Fruit fly (Drosophila melanogaster) Kc167 (cell line): ENCODE data around the gene CG4009.

Source experiments
- Myc ChIP-seq: fragments of >200 bp; optimal IDR thresholded peaks from 2 replicates; lab custom pipeline; 2017; ENCODE audit warnings: missing external identifiers
- Sin3A ChIP-seq: fragments of >200 bp; optimal IDR thresholded peaks from 2 replicates; lab custom pipeline; 2018; ENCODE audit warnings: missing external identifiers
- h ChIP-seq: fragments of >200 bp; optimal IDR thresholded peaks from 3 replicates; lab custom pipeline; 2018; ENCODE audit warnings: missing external identifiers
- insv ChIP-seq: fragments of >200 bp; optimal IDR thresholded peaks from 3 replicates; lab custom pipeline; 2018; ENCODE audit warnings: missing external identifiers
- psq ChIP-seq: fragments of >200 bp; optimal IDR thresholded peaks from 2 replicates; lab custom pipeline; 2017; ENCODE audit warnings: missing external identifiers
- ttk ChIP-seq: sonication (Bioruptor generic); optimal IDR thresholded peaks from 2 replicates; lab custom pipeline; 2017; ENCODE audit warnings: missing external identifiers

The CG4009 gene

DNA sequence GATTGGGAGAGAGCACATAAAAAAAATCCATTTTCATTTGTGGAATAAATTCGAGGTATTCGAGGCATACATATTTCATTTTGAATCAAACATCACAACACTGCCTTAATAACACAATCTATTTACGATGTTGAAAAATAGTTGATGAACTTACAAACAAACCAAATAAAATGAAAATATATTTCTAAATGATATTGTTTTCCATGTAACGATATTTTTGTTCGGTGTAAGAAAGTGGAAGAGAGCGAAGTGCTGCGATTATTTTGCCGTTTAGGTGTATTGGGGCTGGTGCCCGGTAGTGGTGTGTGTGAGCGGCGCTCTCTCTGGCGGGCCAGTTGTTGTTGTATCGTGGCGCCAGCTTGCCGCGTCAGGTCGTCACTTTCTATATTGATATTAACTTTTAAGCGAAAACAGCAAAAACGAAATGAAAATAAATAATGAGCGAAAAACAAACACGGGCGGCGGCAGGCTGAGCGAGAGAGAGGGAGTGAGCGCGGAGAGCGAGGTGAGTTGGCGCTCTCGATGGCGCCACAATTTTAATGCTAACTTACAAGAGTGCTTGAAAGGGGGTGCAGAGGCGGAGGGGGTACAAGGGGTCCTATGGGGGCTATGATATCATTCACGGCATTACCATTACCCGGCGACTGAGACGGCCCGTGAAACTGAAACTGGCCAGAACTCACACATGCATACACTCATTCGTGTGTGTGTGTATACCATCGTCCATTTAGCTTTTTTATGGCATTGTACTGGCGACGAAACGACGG lies 29.4 kb upstream of the CG4009 start:
- no peak for TF ChIP-seq Sin3A (lab: Kevin White, UChicago)
- TF ChIP-seq psq (lab: Kevin White, UChicago) = no peak
- no peak for TF ChIP-seq insv
- TF ChIP-seq h (lab: Kevin White, UChicago) = no peak
- TF ChIP-seq ttk = no peak
- no peak for TF ChIP-seq Myc (lab: Kevin White, UChicago)

- TF ChIP-seq Myc (lab: Kevin White, UChicago) (no peak), Sin3A (lab: Kevin White, UChicago) (no peak), ttk (no peak), psq (lab: Kevin White, UChicago) (no peak), insv (no peak), h (lab: Kevin White, UChicago) (no peak)
These were observed 27.9 kb upstream of the CG4009 start for dm6 chr3R:17063763-17064162.

DNA sequence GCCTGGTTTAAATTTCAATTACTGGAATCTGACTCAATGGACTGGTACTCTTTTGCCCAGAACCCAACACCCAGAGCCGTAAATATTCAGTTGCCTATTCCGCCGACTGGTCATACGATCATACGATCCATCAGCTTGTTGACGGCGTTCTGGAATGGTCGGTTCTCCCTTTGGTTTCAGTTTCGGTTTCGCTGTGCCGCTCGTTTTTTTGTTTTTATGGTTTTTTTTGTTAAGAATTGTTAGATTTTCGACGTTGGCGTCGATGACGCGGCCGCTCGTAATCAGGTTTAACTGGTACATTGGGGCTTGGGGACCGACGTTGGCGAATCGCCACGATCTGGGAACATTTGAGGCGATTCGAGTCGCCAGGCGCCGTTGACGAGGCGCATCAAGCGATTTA lies 26.9 kb upstream of the CG4009 start:
- TF ChIP-seq h (lab: Kevin White, UChicago) = no peak
- TF ChIP-seq insv = no peak
- TF ChIP-seq ttk = no peak
- TF ChIP-seq Myc (lab: Kevin White, UChicago) = no peak
- no peak for TF ChIP-seq psq (lab: Kevin White, UChicago)
- TF ChIP-seq Sin3A (lab: Kevin White, UChicago) = no peak

DNA sequence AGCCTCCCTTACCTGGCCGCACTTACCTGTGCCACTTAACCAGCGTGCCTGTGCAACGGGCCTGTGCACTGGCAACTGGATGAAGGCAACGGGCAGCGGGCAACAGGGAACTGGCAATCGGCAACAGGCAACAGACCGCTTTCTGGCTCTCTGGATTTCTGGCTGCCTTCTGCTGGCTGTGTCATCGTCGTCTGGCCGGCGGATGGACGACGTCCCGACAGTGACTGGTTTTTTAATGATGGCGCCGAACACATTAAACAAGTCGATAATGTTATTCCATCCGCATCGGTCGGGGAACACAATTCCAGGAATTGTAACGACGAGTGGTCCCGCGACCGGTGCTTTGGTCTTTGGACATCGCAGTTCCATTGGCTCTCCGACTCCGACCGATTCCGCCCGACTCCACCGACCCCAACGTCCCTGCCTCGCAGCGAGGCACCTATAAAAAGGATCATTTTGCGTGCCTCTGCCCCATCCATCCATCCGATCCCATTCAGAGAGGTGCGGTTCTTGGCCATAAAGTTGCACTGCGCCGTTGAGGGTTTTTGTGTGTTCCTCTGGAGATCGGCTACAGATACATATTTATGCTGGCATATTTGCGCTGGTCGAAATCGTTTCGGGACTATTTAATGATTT lies 26.0 kb upstream of the CG4009 start:
- no peak for TF ChIP-seq ttk
- TF ChIP-seq h (lab: Kevin White, UChicago) = no peak
- no peak for TF ChIP-seq insv

dm6 chr3R:17060809-17061394 lies 25.1 kb upstream of the CG4009 start:
- no peak for TF ChIP-seq Myc (lab: Kevin White, UChicago)
- TF ChIP-seq psq (lab: Kevin White, UChicago) = no peak
- no peak for TF ChIP-seq h (lab: Kevin White, UChicago)
- no peak for TF ChIP-seq ttk
- TF ChIP-seq Sin3A (lab: Kevin White, UChicago) = no peak
- TF ChIP-seq insv = no peak

dm6 chr3R:17060244-17060664 lies 24.4 kb upstream of the CG4009 start:
- TF ChIP-seq insv (no peak), psq (lab: Kevin White, UChicago) (no peak)

dm6 chr3R:17059811-17060169 lies 23.9 kb upstream of the CG4009 start:
- TF ChIP-seq Myc (lab: Kevin White, UChicago) (no peak), Sin3A (lab: Kevin White, UChicago) (no peak), ttk (no peak), h (lab: Kevin White, UChicago) (no peak), insv (no peak), psq (lab: Kevin White, UChicago) (no peak)

dm6 chr3R:17059100-17059810 lies 23.4 kb upstream of the CG4009 start:
- TF ChIP-seq h (lab: Kevin White, UChicago) = no peak
- TF ChIP-seq Sin3A (lab: Kevin White, UChicago) = no peak
- TF ChIP-seq psq (lab: Kevin White, UChicago) = no peak
- no peak for TF ChIP-seq Myc (lab: Kevin White, UChicago)
- TF ChIP-seq insv = no peak
- TF ChIP-seq ttk = no peak

dm6 chr3R:17056905-17057251 lies 21.0 kb upstream of the CG4009 start:
- no peak for TF ChIP-seq Sin3A (lab: Kevin White, UChicago)

dm6 chr3R:17056183-17056904 lies 20.5 kb upstream of the CG4009 start:
- TF ChIP-seq Sin3A (lab: Kevin White, UChicago) (no peak), ttk (no peak), h (lab: Kevin White, UChicago) (no peak), psq (lab: Kevin White, UChicago) (no peak), Myc (lab: Kevin White, UChicago) (no peak), insv (no peak)

dm6 chr3R:17054528-17054927 lies 18.7 kb upstream of the CG4009 start:
- TF ChIP-seq Myc (lab: Kevin White, UChicago) = no peak
- no peak for TF ChIP-seq h (lab: Kevin White, UChicago)
- TF ChIP-seq Sin3A (lab: Kevin White, UChicago) = no peak
- no peak for TF ChIP-seq insv
- TF ChIP-seq ttk = no peak
- TF ChIP-seq psq (lab: Kevin White, UChicago) = no peak
